Worm (Caenorhabditis elegans) whole organism, L3 larva: Measurements from ENCODE around the gene Y56A3A.30.

ENCODE experiments used
- ZK546.5 ChIP-seq: sonication (generic microtip); optimal IDR thresholded peaks from 2 replicates; lab custom pipeline; 2017; ENCODE audit warnings: missing biosample characterization, missing genetic modification characterization
- ama-1 ChIP-seq: fragments of 150-350 bp; optimal IDR thresholded peaks from 2 replicates; lab custom pipeline; 2018
- ceh-82 ChIP-seq: fragments of 150-350 bp; optimal IDR thresholded peaks from 2 replicates; lab custom pipeline; 2014; ENCODE audit warnings: missing biosample characterization, missing genetic modification characterization
- egl-5 ChIP-seq: fragments of 150-350 bp; optimal IDR thresholded peaks from 2 replicates; lab custom pipeline; 2017; ENCODE audit warnings: missing biosample characterization, missing genetic modification reagents, missing genetic modification characterization, inconsistent platforms
- elt-1 ChIP-seq: fragments of 150-350 bp; optimal IDR thresholded peaks from 2 replicates; lab custom pipeline; 2014; ENCODE audit warnings: missing biosample characterization, missing genetic modification characterization
- elt-2 ChIP-seq: sonication (generic microtip); optimal IDR thresholded peaks from 2 replicates; lab custom pipeline; 2016; ENCODE audit warnings: missing genetic modification reagents, mild to moderate bottlenecking, missing genetic modification characterization, missing compliant biosample characterization
- eor-1 ChIP-seq, 2 experiments: fragments of 150-350 bp; optimal IDR thresholded peaks; 2 replicates each; lab custom pipeline; 2014 to 2018; ENCODE audit warnings: missing biosample characterization in 2 of 2, missing genetic modification characterization in 2 of 2
- fkh-10 ChIP-seq: sonication (generic microtip); optimal IDR thresholded peaks from 2 replicates; lab custom pipeline; 2017; ENCODE audit warnings: missing biosample characterization, missing genetic modification reagents, missing genetic modification characterization
- fkh-2 ChIP-seq: fragments of 150-350 bp; optimal IDR thresholded peaks from 2 replicates; lab custom pipeline; 2014; ENCODE audit warnings: missing biosample characterization, missing genetic modification reagents, missing genetic modification characterization
- fos-1 ChIP-seq: fragments of 150-350 bp; optimal IDR thresholded peaks from 2 replicates; lab custom pipeline; 2014; ENCODE audit warnings: missing biosample characterization, missing genetic modification characterization
- hmg-11 ChIP-seq: sonication (generic microtip); optimal IDR thresholded peaks from 2 replicates; lab custom pipeline; 2016; ENCODE audit warnings: missing genetic modification characterization, missing compliant biosample characterization
- jun-1 ChIP-seq: fragments of 150-350 bp; optimal IDR thresholded peaks from 2 replicates; lab custom pipeline; 2014; ENCODE audit warnings: missing biosample characterization, missing genetic modification reagents, missing genetic modification characterization
- lin-15B ChIP-seq: fragments of 150-350 bp; optimal IDR thresholded peaks from 2 replicates; lab custom pipeline; 2014; ENCODE audit warnings: missing biosample characterization, missing genetic modification characterization
- lin-39 ChIP-seq: fragments of 150-350 bp; optimal IDR thresholded peaks from 2 replicates; lab custom pipeline; 2018; ENCODE audit warnings: missing biosample characterization, missing genetic modification reagents, missing genetic modification characterization
- lsy-12 ChIP-seq: sonication (generic microtip); optimal IDR thresholded peaks from 2 replicates; lab custom pipeline; 2016; ENCODE audit warnings: mild to moderate bottlenecking, missing genetic modification characterization, missing compliant biosample characterization
- nfya-1 ChIP-seq: sonication (generic microtip); optimal IDR thresholded peaks from 2 replicates; lab custom pipeline; 2017; ENCODE audit warnings: missing genetic modification characterization, mild to moderate bottlenecking, missing compliant biosample characterization, antibody characterized with exemption, moderate library complexity; ENCODE audit not compliant: insufficient read depth
- nhr-11 ChIP-seq: fragments of 150-350 bp; optimal IDR thresholded peaks from 2 replicates; lab custom pipeline; 2014; ENCODE audit warnings: missing biosample characterization, missing genetic modification characterization
- nhr-12 ChIP-seq: fragments of 150-350 bp; optimal IDR thresholded peaks from 2 replicates; lab custom pipeline; 2014; ENCODE audit warnings: missing biosample characterization, missing genetic modification characterization
- nhr-237 ChIP-seq: fragments of 150-350 bp; optimal IDR thresholded peaks from 2 replicates; lab custom pipeline; 2014; ENCODE audit warnings: missing biosample characterization, missing genetic modification characterization
- nhr-25 ChIP-seq: sonication (generic microtip); optimal IDR thresholded peaks from 2 replicates; lab custom pipeline; 2017; ENCODE audit warnings: missing biosample characterization, missing genetic modification characterization
- nhr-28 ChIP-seq: fragments of 150-350 bp; optimal IDR thresholded peaks from 2 replicates; lab custom pipeline; 2014; ENCODE audit warnings: missing biosample characterization, missing genetic modification characterization
- nhr-67 ChIP-seq: fragments of 150-350 bp; optimal IDR thresholded peaks from 2 replicates; lab custom pipeline; 2014; ENCODE audit warnings: missing biosample characterization, missing genetic modification characterization
- nhr-77 ChIP-seq: fragments of 150-350 bp; optimal IDR thresholded peaks from 2 replicates; lab custom pipeline; 2014; ENCODE audit warnings: missing biosample characterization, missing genetic modification characterization
- pha-4 ChIP-seq: fragments of 150-350 bp; optimal IDR thresholded peaks from 2 replicates; lab custom pipeline; 2014; ENCODE audit warnings: missing biosample characterization, missing genetic modification reagents, missing genetic modification characterization
- pqm-1 ChIP-seq: fragments of 150-350 bp; optimal IDR thresholded peaks from 2 replicates; lab custom pipeline; 2017; ENCODE audit warnings: missing biosample characterization, missing genetic modification characterization, inconsistent platforms
- skn-1 ChIP-seq: fragments of 150-350 bp; optimal IDR thresholded peaks from 2 replicates; lab custom pipeline; 2014; ENCODE audit warnings: missing biosample characterization, missing genetic modification characterization
- unc-39 ChIP-seq: sonication (generic microtip); optimal IDR thresholded peaks from 4 replicates; lab custom pipeline; 2017; ENCODE audit warnings: missing biosample characterization, missing genetic modification characterization
- unc-62 ChIP-seq: fragments of 150-350 bp; sonication (generic microtip); optimal IDR thresholded peaks from 4 replicates; lab custom pipeline; 2014; ENCODE audit warnings: missing biosample characterization, missing genetic modification reagents, missing genetic modification characterization
- ztf-11 ChIP-seq: fragments of 150-350 bp; optimal IDR thresholded peaks from 2 replicates; lab custom pipeline; 2014; ENCODE audit warnings: missing biosample characterization, missing genetic modification characterization

The Y56A3A.30 gene

DNA sequence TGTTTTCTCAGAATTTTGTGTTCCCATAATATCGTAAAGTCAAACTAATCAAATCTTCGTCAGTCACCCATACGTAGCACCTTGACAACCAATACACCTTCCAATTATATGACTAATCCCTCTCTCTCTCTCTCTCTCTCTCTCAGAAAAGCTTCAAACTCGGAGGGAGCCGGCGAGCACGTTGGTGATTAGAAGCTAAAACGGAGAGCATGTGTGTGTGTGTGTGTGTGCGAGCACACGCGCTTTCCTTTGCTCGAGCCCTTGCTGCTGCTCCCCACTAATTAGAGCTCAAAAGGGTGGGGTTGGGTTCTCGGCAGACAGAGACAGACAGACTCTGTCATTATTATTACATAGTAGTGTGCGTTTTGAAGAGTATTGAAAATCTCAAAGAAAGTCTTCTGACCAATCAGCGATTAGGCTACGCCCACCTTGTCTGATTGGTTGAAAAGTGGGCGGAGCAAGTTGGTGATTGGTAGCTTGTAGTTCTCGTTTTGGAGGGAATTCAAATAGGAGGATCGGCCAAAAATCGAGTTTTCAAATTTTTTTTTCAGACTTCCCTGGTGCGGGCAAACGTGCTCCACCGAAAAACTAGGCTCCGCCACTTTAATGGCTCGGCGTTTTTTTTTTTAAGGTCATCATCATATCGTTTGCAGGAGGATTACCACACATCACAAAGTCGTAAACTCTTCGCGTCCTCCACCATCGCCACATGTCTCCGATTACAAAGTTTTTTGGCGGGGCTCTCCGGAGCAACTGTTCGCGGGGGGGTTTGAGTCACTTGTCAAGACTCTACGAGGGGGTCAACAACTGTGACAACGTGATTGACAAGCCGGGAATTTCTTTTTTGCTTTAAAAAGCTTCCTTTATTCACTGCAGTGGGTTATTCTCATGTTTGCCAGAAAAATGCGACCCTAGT is 43.6 kb downstream of the Y56A3A.30 start:
- TF ChIP-seq lin-15B (tag; lab: Kevin White, UChicago): peak; percentile 47
- TF ChIP-seq nhr-11 (tag; lab: Kevin White, UChicago): no peak
- TF ChIP-seq nfya-1 (tag; lab: Kevin White, UChicago): peak; percentile 99
- TF ChIP-seq nhr-25 (tag; lab: Kevin White, UChicago): no peak
- no peak for TF ChIP-seq fos-1 (tag; lab: Kevin White, UChicago)
- TF ChIP-seq ztf-11: no peak

DNA sequence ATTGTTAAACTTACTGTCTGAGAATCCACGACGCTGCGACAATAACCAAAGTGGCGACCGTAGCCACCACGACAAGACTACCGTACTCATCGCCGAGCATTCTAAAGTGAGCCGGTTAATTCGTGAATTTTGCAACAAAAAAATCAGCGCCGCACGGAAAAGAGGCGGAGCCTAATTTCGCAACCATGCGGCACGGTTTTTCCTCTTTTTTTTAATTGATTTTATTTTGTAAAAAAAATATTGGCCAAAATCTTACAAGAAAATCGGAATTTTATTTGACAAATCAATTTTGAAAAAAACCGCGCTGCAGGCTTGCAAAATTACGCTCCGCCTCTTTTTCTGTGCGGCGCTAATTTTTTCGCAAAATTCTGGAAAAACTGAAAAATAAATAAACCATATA is 45.3 kb downstream of the Y56A3A.30 start, which contains the start of gene dolk-1:
dolk-1 (minus strand) TSS at position 101 of the 400 bp plus-strand sequence.
- TF ChIP-seq elt-2 (tag; lab: Kevin White, UChicago): no peak
- TF ChIP-seq nhr-67 (tag; lab: Kevin White, UChicago): no peak
- no peak for TF ChIP-seq pha-4 (tag; lab: Kevin White, UChicago)
- TF ChIP-seq lin-39: no peak
- TF ChIP-seq unc-62 (GFP tag; lab: Kevin White, UChicago): no peak
- TF ChIP-seq nhr-12 (tag; lab: Kevin White, UChicago): no peak
- TF ChIP-seq fkh-10 (GFP tag; lab: Kevin White, UChicago): no peak
- TF ChIP-seq lsy-12 (tag; lab: Kevin White, UChicago): no peak
- no peak for TF ChIP-seq nhr-28
- no peak for TF ChIP-seq pqm-1 (tag; lab: Kevin White, UChicago)
- TF ChIP-seq ceh-82: no peak
- no peak for TF ChIP-seq egl-5 (tag; lab: Kevin White, UChicago)
- TF ChIP-seq nhr-25 (tag; lab: Kevin White, UChicago): no peak
- no peak for TF ChIP-seq skn-1 (tag; lab: Kevin White, UChicago)
- no peak for TF ChIP-seq fkh-2 (tag; lab: Kevin White, UChicago)
- no peak for TF ChIP-seq nhr-237
- TF ChIP-seq ZK546.5 (tag; lab: Kevin White, UChicago): no peak
- TF ChIP-seq, all 47 proteins: peak for 0

DNA sequence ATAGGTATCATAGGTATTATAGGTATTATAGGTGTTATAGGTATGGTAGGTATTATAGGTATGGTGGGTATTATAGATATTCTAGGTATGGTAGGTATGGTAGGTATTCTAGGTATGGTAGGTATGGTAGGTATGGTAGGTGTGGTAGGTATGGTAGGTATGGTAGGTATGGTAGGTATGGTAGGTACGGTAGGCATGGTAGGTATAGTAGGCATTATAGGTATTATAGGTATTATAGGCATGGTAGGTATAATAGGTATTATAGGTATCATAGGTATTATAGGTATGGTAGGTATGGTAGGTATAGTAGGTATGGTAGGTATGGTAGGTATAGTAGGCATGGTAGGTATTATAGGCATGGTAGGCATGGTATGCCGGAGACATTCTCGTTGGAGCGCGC is 46.9 kb downstream of the Y56A3A.30 start:
- no peak for TF ChIP-seq unc-39 (tag; lab: Kevin White, UChicago)
- TF ChIP-seq eor-1 (tag; optimal IDR thresholded peaks at IDR 0.05; lab: Kevin White, UChicago): no peak
- no peak for TF ChIP-seq skn-1 (tag; lab: Kevin White, UChicago)
- TF ChIP-seq, all 47 proteins: peak for 0

DNA sequence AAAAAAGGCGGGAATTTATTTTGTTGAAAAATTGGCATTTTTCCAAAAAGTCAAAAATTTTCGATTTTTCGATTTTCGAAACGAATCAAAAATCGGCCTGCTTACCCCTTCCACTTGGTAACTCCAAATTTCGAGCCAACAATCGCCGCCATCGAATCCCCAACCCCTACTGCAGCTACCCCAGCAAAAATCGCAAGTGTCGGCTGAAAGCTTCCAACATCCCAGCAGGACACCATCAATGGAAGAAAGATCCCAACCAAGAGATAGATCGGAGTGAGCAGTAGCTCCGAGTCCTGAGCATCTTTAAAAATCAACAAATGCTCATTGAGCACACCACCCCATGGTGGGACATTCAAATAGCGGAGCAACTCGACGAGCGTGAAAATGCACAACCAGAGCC is 48.0 kb downstream of the Y56A3A.30 start:
- no peak for TF ChIP-seq nhr-11 (tag; lab: Kevin White, UChicago)
- no peak for TF ChIP-seq jun-1 (tag; lab: Kevin White, UChicago)
- no peak for TF ChIP-seq skn-1 (tag; lab: Kevin White, UChicago)
- TF ChIP-seq ZK546.5 (tag; lab: Kevin White, UChicago): no peak
- no peak for TF ChIP-seq lin-15B (tag; lab: Kevin White, UChicago)
- no peak for TF ChIP-seq nhr-77 (tag; lab: Kevin White, UChicago)
- TF ChIP-seq elt-1 (tag; lab: Kevin White, UChicago): no peak
- TF ChIP-seq ama-1 (lab: Kevin White, UChicago): no peak
- no peak for TF ChIP-seq hmg-11 (tag; lab: Kevin White, UChicago)
